Fruit fly (Drosophila melanogaster): ENCODE data around the gene pbl.

- TF ChIP-seq CG14711 (tag; optimal IDR thresholded peaks at IDR 0.05) (no peak), pad (GFP tag; optimal IDR thresholded peaks at IDR 0.05) (no peak), tj (GFP tag; optimal IDR thresholded peaks at IDR 0.05) (peak; percentile 0), Hr96 (GFP tag; optimal IDR thresholded peaks at IDR 0.05) (no peak), cnc (optimal IDR thresholded peaks at IDR 0.05) (no peak), CG7101 (tag; optimal IDR thresholded peaks at IDR 0.05) (no peak), kay (GFP tag; ENCODE audit: borderline replicate concordance) (peak; percentile 39), CG12768 (GFP tag; optimal IDR thresholded peaks at IDR 0.05) (no peak), Mnt (GFP tag; optimal IDR thresholded peaks at IDR 0.05) (no peak), Crg-1 (GFP tag; optimal IDR thresholded peaks at IDR 0.05) (no peak)
Measured at dm6 chr3L:7869715-7870387, 41.9 kb downstream of the pbl start.

All from whole organism, adult.